Fruit fly (Drosophila melanogaster): ENCODE measurements around the gene Obp73a.

The Obp73a gene

dm6 chr3L:17000289-17000688 lies 56.1 kb downstream of the Obp73a start:
- TF ChIP-seq psq (optimal IDR thresholded peaks at IDR 0.05) (no peak), insv (optimal IDR thresholded peaks at IDR 0.05) (no peak), Myc (optimal IDR thresholded peaks at IDR 0.05) (no peak)

dm6 chr3L:17001055-17001454 lies 56.9 kb downstream of the Obp73a start:
- TF ChIP-seq psq (optimal IDR thresholded peaks at IDR 0.05) = no peak
- TF ChIP-seq Myc (optimal IDR thresholded peaks at IDR 0.05) = no peak
- TF ChIP-seq h (optimal IDR thresholded peaks at IDR 0.05) = no peak
- TF ChIP-seq ttk (optimal IDR thresholded peaks at IDR 0.05) = no peak
- TF ChIP-seq Sin3A (optimal IDR thresholded peaks at IDR 0.05) = no peak
- TF ChIP-seq insv (optimal IDR thresholded peaks at IDR 0.05) = no peak

- TF ChIP-seq insv (optimal IDR thresholded peaks at IDR 0.05) = no peak
- TF ChIP-seq ttk (optimal IDR thresholded peaks at IDR 0.05) = no peak
- TF ChIP-seq h (optimal IDR thresholded peaks at IDR 0.05) = no peak
- no peak for TF ChIP-seq Myc (optimal IDR thresholded peaks at IDR 0.05)
- no peak for TF ChIP-seq psq (optimal IDR thresholded peaks at IDR 0.05)
Measured at dm6 chr3L:17002140-17002849, 58.1 kb downstream of the Obp73a start.

dm6 chr3L:17003251-17004171 lies 59.4 kb downstream of the Obp73a start:
- no peak for TF ChIP-seq Myc (optimal IDR thresholded peaks at IDR 0.05)
- no peak for TF ChIP-seq h (optimal IDR thresholded peaks at IDR 0.05)
- no peak for TF ChIP-seq insv (optimal IDR thresholded peaks at IDR 0.05)

dm6 chr3L:17004218-17004759 lies 60.1 kb downstream of the Obp73a start:
- TF ChIP-seq insv (optimal IDR thresholded peaks at IDR 0.05) (no peak), h (optimal IDR thresholded peaks at IDR 0.05) (no peak), psq (optimal IDR thresholded peaks at IDR 0.05) (no peak), Myc (optimal IDR thresholded peaks at IDR 0.05) (no peak), ttk (optimal IDR thresholded peaks at IDR 0.05) (no peak), Sin3A (optimal IDR thresholded peaks at IDR 0.05) (no peak)

All from Kc167 (cell line).